Worm (Caenorhabditis elegans): ENCODE data around the gene nhr-232.

nhr-232 gene

ce11 chrV:10256050-10256449, at the start of gene nhr-232:
nhr-232 (plus strand) TSS chrV:10256170.
- TF ChIP-seq daf-16 (GFP tag; optimal IDR thresholded peaks at IDR 0.05) = no peak
- TF ChIP-seq daf-16 (tag; optimal IDR thresholded peaks at IDR 0.05) = peak; percentile 89
- no peak for TF ChIP-seq pha-4 (GFP tag; IDR thresholded peaks at IDR 0.05)
- TF ChIP-seq pha-4 (tag; optimal IDR thresholded peaks at IDR 0.05) = peak; percentile 14
- TF ChIP-seq lin-39 (tag; optimal IDR thresholded peaks at IDR 0.05) = no peak
- peak; percentile 80 for TF ChIP-seq nhr-28 (tag; optimal IDR thresholded peaks at IDR 0.05)
- peak; percentile 63 for TF ChIP-seq php-3 (GFP tag; IDR thresholded peaks at IDR 0.05)
- TF ChIP-seq nhr-77 (tag; optimal IDR thresholded peaks at IDR 0.05) = peak; percentile 73
- TF ChIP-seq mes-2 (tag; optimal IDR thresholded peaks at IDR 0.05; ENCODE audit: poor library complexity, severe bottlenecking) = peak; percentile 33
- TF ChIP-seq F10B5.3 (tag; optimal IDR thresholded peaks at IDR 0.05) = no peak
- peak; percentile 64 for TF ChIP-seq dve-1 (tag; optimal IDR thresholded peaks at IDR 0.05; ENCODE audit: insufficient read depth)
- TF ChIP-seq pqm-1 (tag; optimal IDR thresholded peaks at IDR 0.05) = peak; percentile 86
- TF ChIP-seq unc-62 (GFP tag; optimal IDR thresholded peaks at IDR 0.05 in 1 of 2) = no peak
- no peak for TF ChIP-seq unc-62 (tag; optimal IDR thresholded peaks at IDR 0.05)
- peak; percentile 52 for TF ChIP-seq mxl-3 (GFP tag; optimal IDR thresholded peaks at IDR 0.05)
- TF ChIP-seq T20F7.1 (GFP tag; optimal IDR thresholded peaks at IDR 0.05) = no peak
- peak; percentile 75 for TF ChIP-seq hlh-30 (tag; optimal IDR thresholded peaks at IDR 0.05; ENCODE audit: insufficient read depth)
- TF ChIP-seq mep-1 (tag; optimal IDR thresholded peaks at IDR 0.05) = no peak
- no peak for TF ChIP-seq nhr-111 (GFP tag; optimal IDR thresholded peaks at IDR 0.05)
- peak; percentile 75 for TF ChIP-seq hlh-11 (tag; optimal IDR thresholded peaks at IDR 0.05)
- peak; percentile 91 for TF ChIP-seq dmd-6 (GFP tag; IDR thresholded peaks at IDR 0.05)

- TF ChIP-seq hlh-11 (tag; optimal IDR thresholded peaks at IDR 0.05) = no peak
- TF ChIP-seq attf-4 (tag; optimal IDR thresholded peaks at IDR 0.05) = no peak
- TF ChIP-seq F49E8.2 (tag; optimal IDR thresholded peaks at IDR 0.05; ENCODE audit: borderline replicate concordance) = no peak
- no peak for TF ChIP-seq lsy-2 (tag; optimal IDR thresholded peaks at IDR 0.05)
- TF ChIP-seq unc-130 (GFP tag; optimal IDR thresholded peaks at IDR 0.05) = no peak
- no peak for TF ChIP-seq lim-7 (GFP tag; IDR thresholded peaks at IDR 0.05)
- no peak for TF ChIP-seq dmd-8 (GFP tag; IDR thresholded peaks at IDR 0.05)
- no peak for TF ChIP-seq lin-15B (tag; optimal IDR thresholded peaks at IDR 0.05)
- TF ChIP-seq D1046.2 (GFP tag; IDR thresholded peaks at IDR 0.05) = no peak
- TF ChIP-seq zfp-3 (GFP tag; conservative IDR thresholded peaks at IDR 0.05) = no peak
- TF ChIP-seq zip-2 (tag; optimal IDR thresholded peaks at IDR 0.05) = no peak
- TF ChIP-seq T26A8.4 (GFP tag; IDR thresholded peaks at IDR 0.05) = no peak
These were observed 49.5 kb upstream of the nhr-232 start, which contains the start of gene rpc-25 for ce11 chrV:10206502-10206901. rpc-25 (minus strand) TSS chrV:10206602.

DNA sequence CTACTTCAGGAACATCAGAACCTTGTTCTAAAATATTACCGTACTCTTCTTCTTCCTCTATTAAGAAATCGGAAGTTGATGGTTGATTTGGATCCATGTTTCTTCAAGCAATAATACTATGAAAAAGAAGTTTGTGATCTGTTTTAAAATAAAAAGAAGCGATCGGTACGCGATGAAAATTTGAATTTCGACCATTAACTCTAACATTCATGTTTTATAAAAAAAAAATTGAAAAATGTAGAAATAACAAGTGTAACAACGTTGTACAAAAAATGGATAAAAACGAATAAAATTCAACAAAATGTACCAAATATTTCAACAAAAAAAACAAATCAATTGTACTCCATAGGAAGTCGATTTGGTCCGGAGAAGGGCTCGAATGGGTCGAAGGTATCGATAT, 45.7 kb upstream of the nhr-232 start, which contains the start of gene tftc-3:
Gene tftc-3, minus strand, starts transcription at position 101 of the 400 bp plus-strand sequence.
- TF ChIP-seq lim-7 (GFP tag; IDR thresholded peaks at IDR 0.05) (no peak), duxl-1 (tag; optimal IDR thresholded peaks at IDR 0.05; ENCODE audit: poor library complexity) (peak; percentile 35)

DNA sequence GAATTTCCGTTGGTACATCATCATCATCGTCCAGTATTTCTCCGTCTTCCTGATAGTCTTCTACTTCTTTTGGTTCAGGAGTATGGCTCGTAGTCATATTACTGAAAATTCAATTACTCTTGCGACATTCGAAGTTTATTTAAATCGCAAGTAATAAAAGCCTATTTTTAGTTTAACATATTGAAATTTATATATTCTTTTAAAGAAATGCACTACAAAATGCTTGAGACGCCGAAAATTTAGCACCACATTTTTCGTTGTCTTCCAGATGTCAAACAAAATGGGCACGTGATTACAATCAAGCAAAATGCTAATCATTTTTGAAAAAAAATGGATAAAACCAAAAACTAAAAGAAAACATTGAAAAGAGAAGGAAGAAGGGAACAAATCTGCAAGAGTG, 43.9 kb upstream of the nhr-232 start, which contains the start of gene zhit-3:
Gene zhit-3, minus strand, starts transcription at position 101 of the 400 bp plus-strand sequence.
- TF ChIP-seq lin-1 (GFP tag; IDR thresholded peaks at IDR 0.05) = no peak

- TF ChIP-seq duxl-1 (tag; optimal IDR thresholded peaks at IDR 0.05; ENCODE audit: poor library complexity) = no peak
- no peak for TF ChIP-seq skn-1 (tag; optimal IDR thresholded peaks at IDR 0.05)
- no peak for TF ChIP-seq ceh-62 (tag; optimal IDR thresholded peaks at IDR 0.05)
- TF ChIP-seq tag-97 (GFP tag; IDR thresholded peaks at IDR 0.05) = no peak
- no peak for TF ChIP-seq ZK546.5 (tag; optimal IDR thresholded peaks at IDR 0.05)
- no peak for TF ChIP-seq dve-1 (tag; optimal IDR thresholded peaks at IDR 0.05; ENCODE audit: insufficient read depth)
- no peak for TF ChIP-seq dmd-9 (GFP tag; IDR thresholded peaks at IDR 0.05)
- TF ChIP-seq ceh-44 (GFP tag; IDR thresholded peaks at IDR 0.05) = no peak
- no peak for TF ChIP-seq mdl-1 (tag; optimal IDR thresholded peaks at IDR 0.05)
- no peak for TF ChIP-seq nhr-237 (tag; optimal IDR thresholded peaks at IDR 0.05)
- TF ChIP-seq aha-1 (tag) = no peak
- no peak for TF ChIP-seq Y48G9A.11 (GFP tag; IDR thresholded peaks at IDR 0.05)
- no peak for TF ChIP-seq attf-4 (tag; optimal IDR thresholded peaks at IDR 0.05)
- no peak for TF ChIP-seq F37D6.2 (tag; optimal IDR thresholded peaks at IDR 0.05)
- no peak for TF ChIP-seq sdz-12 (GFP tag; optimal IDR thresholded peaks at IDR 0.05)
- TF ChIP-seq madf-5 (GFP tag; IDR thresholded peaks at IDR 0.05) = no peak
These were observed 43.3 kb upstream of the nhr-232 start, which contains the start of gene hpo-40 for ce11 chrV:10212627-10213026. hpo-40 (plus strand) TSS chrV:10212927.
